Fruit fly (Drosophila melanogaster) whole organism, wandering third instar larva: ENCODE results near the gene senju.
A peak's percentile ranks its signal among the peaks of the same experiment; 100 is the strongest.

Experiments
- CG32264 ChIP-seq: fragments of 200-800 bp; sonication (Bioruptor generic); optimal IDR thresholded peaks from 2 replicates; lab custom pipeline; 2016; ENCODE audit warnings: missing biosample characterization, missing genetic modification characterization
- CG9705 ChIP-seq: fragments of 200-800 bp; sonication (Bioruptor generic); optimal IDR thresholded peaks from 2 replicates; lab custom pipeline; 2018; ENCODE audit warnings: missing biosample characterization, mild to moderate bottlenecking, missing genetic modification characterization
- GATAd ChIP-seq: sonication (Bioruptor generic); optimal IDR thresholded peaks from 2 replicates; lab custom pipeline; 2016; ENCODE audit warnings: missing biosample characterization, missing genetic modification characterization
- Hr78 ChIP-seq: fragments of >200 bp; optimal IDR thresholded peaks from 2 replicates; lab custom pipeline; 2017; ENCODE audit warnings: missing biosample characterization, missing genetic modification characterization
- N ChIP-seq: fragments of >200 bp; optimal IDR thresholded peaks from 2 replicates; lab custom pipeline; 2018; ENCODE audit warnings: missing biosample characterization, missing external identifiers, missing genetic modification characterization
- Rel ChIP-seq, 2 experiments: fragments of 200-800 bp; sonication (Bioruptor generic) in 1 of 2; optimal IDR thresholded peaks; 2 replicates in 1 of 2; 3 replicates in 1 of 2; lab custom pipeline; 2016 to 2019; ENCODE audit warnings: mild to moderate bottlenecking in 2 of 2, missing biosample characterization in 2 of 2, missing genetic modification characterization in 2 of 2, moderate library complexity in 1 of 2
- dmrt93B ChIP-seq: fragments of 200-800 bp; sonication (Bioruptor generic); optimal IDR thresholded peaks from 2 replicates; lab custom pipeline; 2018; ENCODE audit warnings: missing biosample characterization, mild to moderate bottlenecking, missing genetic modification characterization
- foxo ChIP-seq, 2 experiments: fragments of 200-800 bp; sonication (Bioruptor generic); optimal IDR thresholded peaks; 2 replicates in 1 of 2; 3 replicates in 1 of 2; lab custom pipeline; 2016 to 2017; ENCODE audit warnings: missing biosample characterization in 2 of 2, missing genetic modification characterization in 2 of 2
- fru ChIP-seq: fragments of 200-800 bp; sonication (Bioruptor generic); optimal IDR thresholded peaks from 3 replicates; lab custom pipeline; 2016; ENCODE audit warnings: missing biosample characterization, mild to moderate bottlenecking, missing genetic modification characterization
- pan ChIP-seq: fragments of >200 bp; optimal IDR thresholded peaks from 2 replicates; lab custom pipeline; 2017
- psq ChIP-seq: fragments of 200-800 bp; sonication (Bioruptor generic); optimal IDR thresholded peaks from 3 replicates; lab custom pipeline; 2017; ENCODE audit warnings: missing biosample characterization, mild to moderate bottlenecking, missing genetic modification characterization, moderate library complexity
- sv ChIP-seq: fragments of 200-800 bp; sonication (Bioruptor generic); optimal IDR thresholded peaks from 3 replicates; lab custom pipeline; 2016; ENCODE audit warnings: missing biosample characterization, missing genetic modification characterization
- usp ChIP-seq: fragments of >200 bp; optimal IDR thresholded peaks from 2 replicates; lab custom pipeline; 2017; ENCODE audit warnings: missing biosample characterization, missing genetic modification characterization

- TF ChIP-seq Hr78, result no peak
- no peak for TF ChIP-seq sv (GFP tag; lab: Kevin White, UChicago)
- TF ChIP-seq psq (GFP tag; lab: Kevin White, UChicago), result no peak
- no peak for TF ChIP-seq pan (lab: Kevin White, UChicago)
- no peak for TF ChIP-seq fru (GFP tag; lab: Kevin White, UChicago)
- no peak for TF ChIP-seq Rel (GFP tag; optimal IDR thresholded peaks at IDR 0.05; lab: Kevin White, UChicago)
- peak; percentile 53 for TF ChIP-seq Rel (tag; optimal IDR thresholded peaks at IDR 0.05; lab: Kevin White, UChicago)
- TF ChIP-seq dmrt93B (GFP tag; lab: Kevin White, UChicago), result no peak
- no peak for TF ChIP-seq CG32264 (GFP tag; lab: Kevin White, UChicago)
- no peak for TF ChIP-seq N (GFP tag; lab: Kevin White, UChicago)
- no peak for TF ChIP-seq CG9705 (GFP tag; lab: Kevin White, UChicago)
- no peak for TF ChIP-seq usp
- TF ChIP-seq GATAd (GFP tag; lab: Kevin White, UChicago), result no peak
- no peak for TF ChIP-seq foxo (GFP tag; optimal IDR thresholded peaks at IDR 0.05; lab: Kevin White, UChicago)
These were observed 42.8 kb downstream of the senju start for dm6 chr2L:5095350-5095962.
